Fruit fly (Drosophila melanogaster): ENCODE measurements around the gene CG11898.

CG11898 gene

dm6 chr3R:29164930-29165693, at the start of gene CG11898:
Gene CG11898, plus strand, starts transcription at chr3R:29165643.
- no peak for TF ChIP-seq CTCF (optimal IDR thresholded peaks at IDR 0.05)
- no peak for TF ChIP-seq CG8478 (optimal IDR thresholded peaks at IDR 0.05)

dm6 chr3R:29116167-29116725, 49.2 kb upstream of the CG11898 start, which contains the start of gene Atg14:
Gene Atg14, plus strand, starts transcription at chr3R:29116391.
- TF ChIP-seq CG8478 (optimal IDR thresholded peaks at IDR 0.05) (no peak), CTCF (optimal IDR thresholded peaks at IDR 0.05) (no peak)

dm6 chr3R:29122817-29123611, 42.4 kb upstream of the CG11898 start, which contains the start of the genes yem and Ctl2:
Gene yem, minus strand, starts transcription at chr3R:29122879.
Gene Ctl2, plus strand, starts transcription at chr3R:29123370.
- no peak for TF ChIP-seq CG8478 (optimal IDR thresholded peaks at IDR 0.05)
- no peak for TF ChIP-seq CTCF (optimal IDR thresholded peaks at IDR 0.05)

- no peak for TF ChIP-seq CTCF (optimal IDR thresholded peaks at IDR 0.05)
- no peak for TF ChIP-seq CG8478 (optimal IDR thresholded peaks at IDR 0.05)
These were observed 41.3 kb upstream of the CG11898 start for dm6 chr3R:29124128-29124527.

- TF ChIP-seq CG8478 (optimal IDR thresholded peaks at IDR 0.05) (no peak), CTCF (optimal IDR thresholded peaks at IDR 0.05) (peak in 1 of 2 experiments; percentile 31)
These were observed 34.4 kb upstream of the CG11898 start, which contains the start of the genes dgt6 and Vha100-1 for dm6 chr3R:29130902-29131621. Gene dgt6, minus strand, starts transcription at chr3R:29130972. Gene Vha100-1, plus strand, starts transcription at chr3R:29131193.

- TF ChIP-seq CTCF (optimal IDR thresholded peaks at IDR 0.05): no peak
These were observed 27.0 kb upstream of the CG11898 start, which contains the start of the genes Alg13 and superdeath for dm6 chr3R:29138407-29138806. Gene Alg13, minus strand, starts transcription at chr3R:29138573. Gene superdeath, plus strand, starts transcription at chr3R:29138662.

dm6 chr3R:29138961-29139527, 26.4 kb upstream of the CG11898 start:
- TF ChIP-seq CTCF (optimal IDR thresholded peaks at IDR 0.05) (no peak), CG8478 (optimal IDR thresholded peaks at IDR 0.05) (no peak)

dm6 chr3R:29139767-29140755, 25.4 kb upstream of the CG11898 start:
- TF ChIP-seq CTCF (optimal IDR thresholded peaks at IDR 0.05): no peak
- no peak for TF ChIP-seq CG8478 (optimal IDR thresholded peaks at IDR 0.05)

dm6 chr3R:29146710-29147109, 18.7 kb upstream of the CG11898 start, which contains the start of gene CG14511:
Gene CG14511, minus strand, starts transcription at chr3R:29146893.
- TF ChIP-seq CTCF (optimal IDR thresholded peaks at IDR 0.05) (no peak), CG8478 (optimal IDR thresholded peaks at IDR 0.05) (no peak)

- TF ChIP-seq CTCF (optimal IDR thresholded peaks at IDR 0.05): peak; percentile 53 to 69
- TF ChIP-seq CG8478 (optimal IDR thresholded peaks at IDR 0.05): no peak
These were observed 17.4 kb upstream of the CG11898 start, which contains the start of the genes CG11882 and Pglym78 for dm6 chr3R:29148072-29148471. Gene CG11882, minus strand, starts transcription at chr3R:29148172. Gene Pglym78, plus strand, starts transcription at chr3R:29148248.

dm6 chr3R:29151621-29152092, 13.8 kb upstream of the CG11898 start, which contains the start of gene eIF2D:
Gene eIF2D, minus strand, starts transcription at chr3R:29151794.
- TF ChIP-seq CG8478 (optimal IDR thresholded peaks at IDR 0.05): no peak
- no peak for TF ChIP-seq CTCF (optimal IDR thresholded peaks at IDR 0.05)

dm6 chr3R:29153197-29153644, 12.2 kb upstream of the CG11898 start, which contains the start of the genes Slbp and Rpn2:
Gene Slbp, minus strand, starts transcription at chr3R:29153266.
Gene Rpn2, plus strand, starts transcription at chr3R:29153524.
- TF ChIP-seq CG8478 (optimal IDR thresholded peaks at IDR 0.05) (no peak), CTCF (optimal IDR thresholded peaks at IDR 0.05) (no peak)

Data from S2 (cell line).